Fruit fly (Drosophila melanogaster): ENCODE measurements around the gene CG42846.

The CG42846 gene

DNA sequence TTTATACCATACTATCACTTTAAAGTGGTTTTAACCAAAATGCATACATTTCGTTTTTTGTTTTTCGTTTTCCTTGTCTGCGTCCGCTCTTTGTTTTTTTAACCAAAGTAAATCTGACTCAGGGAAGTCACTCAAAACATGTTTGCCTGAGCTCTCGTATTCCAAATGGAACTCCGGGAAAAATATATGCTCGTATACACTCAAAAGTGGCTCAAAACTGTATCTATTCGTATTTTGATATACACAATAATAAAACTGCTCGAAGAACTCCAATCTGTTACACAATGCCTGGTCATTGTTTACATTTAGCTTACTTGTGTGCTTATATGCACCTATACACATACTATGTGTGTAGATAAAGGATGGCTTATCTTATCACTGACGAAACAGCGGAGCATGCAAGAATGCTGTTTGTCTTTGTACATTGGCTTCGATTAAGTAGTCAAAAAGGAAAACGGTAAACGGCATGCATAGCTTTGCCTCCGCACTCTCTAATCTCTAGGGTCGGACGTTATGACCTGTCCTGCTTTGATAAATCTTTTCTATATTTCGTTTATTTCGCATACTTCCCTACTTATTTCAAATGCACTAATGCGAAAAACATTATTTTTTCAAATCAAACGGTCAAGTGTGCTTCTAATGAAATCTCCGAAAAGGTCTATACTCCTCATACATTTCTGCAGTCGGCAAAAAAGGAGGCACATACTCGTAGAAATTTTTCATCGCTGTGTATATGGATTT, 39.5 kb upstream of the CG42846 start, which contains the start of gene miple2 (continued):
- TF ChIP-seq CG4404 (GFP tag; IDR thresholded peaks at IDR 0.05) (no peak), Bdp1 (GFP tag; optimal IDR thresholded peaks at IDR 0.05) (no peak), CG32767 (GFP tag; IDR thresholded peaks at IDR 0.05) (peak; percentile 88), NC2β (GFP tag; optimal IDR thresholded peaks at IDR 0.05) (no peak), CG15479 (GFP tag; optimal IDR thresholded peaks at IDR 0.05) (peak; percentile 93), CkIIα-i1 (GFP tag; IDR thresholded peaks at IDR 0.05) (no peak), CG6272 (GFP tag; IDR thresholded peaks at IDR 0.05) (no peak), ttk (GFP tag; IDR thresholded peaks at IDR 0.05) (no peak), tx (GFP tag; optimal IDR thresholded peaks at IDR 0.05) (peak; percentile 24), da (GFP tag; optimal IDR thresholded peaks at IDR 0.05) (no peak), CG17802 (tag; optimal IDR thresholded peaks at IDR 0.05) (no peak), dan (GFP tag; IDR thresholded peaks at IDR 0.05) (no peak), pnt (GFP tag; optimal IDR thresholded peaks at IDR 0.05) (no peak), ato (GFP tag; IDR thresholded peaks at IDR 0.05; ENCODE audit: partially characterized antibody) (no peak), NC2α (GFP tag; optimal IDR thresholded peaks at IDR 0.05) (no peak), nerfin-1 (tag; optimal IDR thresholded peaks at IDR 0.05) (peak; percentile 55), D19B (GFP tag; optimal IDR thresholded peaks at IDR 0.05) (peak; percentile 4), org-1 (GFP tag; optimal IDR thresholded peaks at IDR 0.05) (peak; percentile 54), eyg (GFP tag; optimal IDR thresholded peaks at IDR 0.05) (no peak), Sox102F (GFP tag; optimal IDR thresholded peaks at IDR 0.05) (no peak), jumu (GFP tag; optimal IDR thresholded peaks at IDR 0.05) (peak; percentile 36), CG32532 (GFP tag; IDR thresholded peaks at IDR 0.05) (no peak), CG10654 (GFP tag; optimal IDR thresholded peaks at IDR 0.05) (no peak), CG2199 (GFP tag; IDR thresholded peaks at IDR 0.05) (no peak), CG6689 (GFP tag; IDR thresholded peaks at IDR 0.05) (no peak), dysf (GFP tag; IDR thresholded peaks at IDR 0.05) (no peak), BtbVII (GFP tag; optimal IDR thresholded peaks at IDR 0.05) (peak; percentile 35), CG1602 (GFP tag; optimal IDR thresholded peaks at IDR 0.05) (no peak), CG7963 (GFP tag; IDR thresholded peaks at IDR 0.05; ENCODE audit: partially characterized antibody) (no peak), MESR4 (GFP tag; optimal IDR thresholded peaks at IDR 0.05) (peak; percentile 12), corto (GFP tag; optimal IDR thresholded peaks at IDR 0.05) (no peak), h (optimal IDR thresholded peaks at IDR 0.05) (no peak), Hand (GFP tag; optimal IDR thresholded peaks at IDR 0.05) (peak; percentile 52), HLH54F (GFP tag; optimal IDR thresholded peaks at IDR 0.05) (peak; percentile 49), gcm2 (GFP tag; optimal IDR thresholded peaks at IDR 0.05) (peak; percentile 4), prd (optimal IDR thresholded peaks at IDR 0.05) (no peak), prd (GFP tag; IDR thresholded peaks at IDR 0.05) (peak; percentile 44; the same call in 1 of the 3 replicates), pho (GFP tag; optimal IDR thresholded peaks at IDR 0.05) (peak; percentile 3), CG10543 (GFP tag; optimal IDR thresholded peaks at IDR 0.05) (peak; percentile 70), bbx (GFP tag; IDR thresholded peaks at IDR 0.05; ENCODE audit: partially characterized antibody) (peak; percentile 59), CG2202 (tag; optimal IDR thresholded peaks at IDR 0.05) (peak; percentile 54), Deaf1 (tag; optimal IDR thresholded peaks at IDR 0.05) (peak; percentile 32), nerfin-2 (GFP tag; IDR thresholded peaks at IDR 0.05; ENCODE audit: partially characterized antibody) (no peak), CG42726 (GFP tag; IDR thresholded peaks at IDR 0.05; ENCODE audit: partially characterized antibody) (no peak), Sox100B (GFP tag; optimal IDR thresholded peaks at IDR 0.05) (no peak), CG12236 (GFP tag; optimal IDR thresholded peaks at IDR 0.05) (peak; percentile 36), crp (GFP tag; optimal IDR thresholded peaks at IDR 0.05) (no peak), wor (GFP tag; IDR thresholded peaks at IDR 0.05) (no peak), sens (GFP tag) (peak; percentile 84), CG16779 (GFP tag; IDR thresholded peaks at IDR 0.05) (no peak), Side (GFP tag; optimal IDR thresholded peaks at IDR 0.05) (peak; percentile 53)

Data from whole organism, embryonic.